Worm (Caenorhabditis elegans) whole organism, L3 larva: ENCODE results near the gene gst-1.

Experiments
- ceh-9 ChIP-seq: sonication (generic microtip); optimal IDR thresholded peaks from 2 replicates; lab custom pipeline; 2018; ENCODE audit warnings: missing biosample characterization, missing genetic modification characterization
- lin-15B ChIP-seq: fragments of 150-350 bp; optimal IDR thresholded peaks from 2 replicates; lab custom pipeline; 2014; ENCODE audit warnings: missing biosample characterization, missing genetic modification characterization

DNA sequence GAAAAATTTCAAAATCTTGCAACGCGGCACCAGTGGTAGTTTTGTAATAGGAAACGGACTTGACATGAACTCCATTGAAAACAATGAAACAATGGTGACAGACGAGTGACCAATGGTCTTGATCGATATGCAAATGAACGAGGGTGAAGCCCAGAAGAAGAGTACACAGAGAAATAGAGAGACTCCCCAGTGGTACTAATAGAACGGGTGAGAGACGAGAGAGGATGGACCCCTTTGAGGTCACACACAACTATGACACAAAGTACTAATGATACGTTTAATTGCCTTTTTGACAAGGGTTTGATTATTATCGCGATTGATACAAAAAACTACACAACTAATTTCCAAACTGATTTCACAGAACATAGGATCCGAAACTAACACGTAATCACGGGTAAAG is 49.1 kb upstream of the gst-1 start, which contains the start of gene F59B2.8:
- TF ChIP-seq lin-15B (no peak), ceh-9 (tag; lab: Kevin White, UChicago) (no peak)
